Fruit fly (Drosophila melanogaster) whole organism, prepupa: ENCODE measurements around the gene CG17118.

Experiments
- Blimp-1 ChIP-seq: fragments of 200-800 bp; sonication (Bioruptor generic); optimal IDR thresholded peaks from 3 replicates; lab custom pipeline; 2017; ENCODE audit warnings: missing biosample characterization, missing genetic modification characterization, mild to moderate bottlenecking, moderate library complexity, missing genetic modification reagents
- CG10631 ChIP-seq: fragments of 200-800 bp; sonication (Bioruptor generic); optimal IDR thresholded peaks from 2 replicates; lab custom pipeline; 2016; ENCODE audit warnings: missing biosample characterization, missing genetic modification characterization
- CG10669 ChIP-seq: fragments of 200-800 bp; sonication (Bioruptor generic); optimal IDR thresholded peaks from 3 replicates; lab custom pipeline; 2018; ENCODE audit warnings: missing biosample characterization, mild to moderate bottlenecking, missing genetic modification characterization, moderate library complexity
- CG11294 ChIP-seq: fragments of 200-800 bp; sonication (Bioruptor generic); IDR thresholded peaks from 2 replicates; pipeline ENCODE4 v1.3.6; 2022; ENCODE audit warnings: missing biosample characterization, missing genetic modification characterization
- CG11762 ChIP-seq: fragments of 200-800 bp; sonication (Bioruptor generic); optimal IDR thresholded peaks from 3 replicates; lab custom pipeline; 2016; ENCODE audit warnings: missing biosample characterization, missing genetic modification characterization; ENCODE audit not compliant: insufficient read depth
- CG15336 ChIP-seq: fragments of 200-800 bp; sonication (Bioruptor generic); IDR thresholded peaks from 2 replicates; pipeline ENCODE4 v1.3.6; 2022; ENCODE audit warnings: missing biosample characterization, missing genetic modification characterization
- CG1621 ChIP-seq: fragments of 200-800 bp; sonication (Bioruptor generic); optimal IDR thresholded peaks from 3 replicates; lab custom pipeline; 2018; ENCODE audit warnings: missing biosample characterization, mild to moderate bottlenecking, missing genetic modification characterization
- CG16779 ChIP-seq: fragments of 200-800 bp; sonication (Bioruptor generic); optimal IDR thresholded peaks from 3 replicates; lab custom pipeline; 2017; ENCODE audit warnings: missing biosample characterization, mild to moderate bottlenecking, missing genetic modification characterization
- CG31627 ChIP-seq: fragments of 200-800 bp; sonication (Bioruptor generic); optimal IDR thresholded peaks from 3 replicates; lab custom pipeline; 2016; ENCODE audit warnings: missing biosample characterization, missing genetic modification characterization
- CG32006 ChIP-seq: fragments of 200-800 bp; sonication (Bioruptor generic); optimal IDR thresholded peaks from 3 replicates; lab custom pipeline; 2017; ENCODE audit warnings: missing biosample characterization, mild to moderate bottlenecking, missing genetic modification characterization
- CG34406 ChIP-seq: fragments of 200-800 bp; sonication (Bioruptor generic); optimal IDR thresholded peaks from 3 replicates; lab custom pipeline; 2016; ENCODE audit warnings: missing biosample characterization, missing genetic modification characterization
- CG3919 ChIP-seq: fragments of 200-800 bp; sonication (Bioruptor generic); optimal IDR thresholded peaks from 3 replicates; lab custom pipeline; 2016; ENCODE audit warnings: missing biosample characterization, missing genetic modification characterization
- CG4318 ChIP-seq: fragments of 200-800 bp; sonication (Bioruptor generic); optimal IDR thresholded peaks from 3 replicates; lab custom pipeline; 2017; ENCODE audit warnings: missing biosample characterization, mild to moderate bottlenecking, missing genetic modification characterization
- CG6163 ChIP-seq: fragments of 200-800 bp; sonication (Bioruptor generic); IDR thresholded peaks from 3 replicates; pipeline ENCODE4 v1.3.6; 2022; ENCODE audit warnings: missing biosample characterization, missing genetic modification characterization
- CG6276 ChIP-seq: fragments of 200-800 bp; sonication (Bioruptor generic); optimal IDR thresholded peaks from 2 replicates; lab custom pipeline; 2017; ENCODE audit warnings: missing biosample characterization, mild to moderate bottlenecking, missing genetic modification characterization
- CG6854 ChIP-seq: fragments of 200-800 bp; sonication (Bioruptor generic); optimal IDR thresholded peaks from 2 replicates; lab custom pipeline; 2017; ENCODE audit warnings: missing biosample characterization, mild to moderate bottlenecking, missing genetic modification characterization
- CG7368 ChIP-seq: fragments of 200-800 bp; sonication (Bioruptor generic); optimal IDR thresholded peaks from 3 replicates; lab custom pipeline; 2016; ENCODE audit warnings: missing biosample characterization, missing genetic modification characterization
- CG8119 ChIP-seq: fragments of 200-800 bp; sonication (Bioruptor generic); IDR thresholded peaks from 3 replicates; pipeline ENCODE4 v1.3.6; 2022; ENCODE audit warnings: missing biosample characterization, missing genetic modification characterization
- CG8319 ChIP-seq: fragments of 200-800 bp; sonication (Bioruptor generic); optimal IDR thresholded peaks from 3 replicates; lab custom pipeline; 2016; ENCODE audit warnings: missing biosample characterization, missing genetic modification characterization
- CG8632 ChIP-seq: fragments of 200-800 bp; sonication (Bioruptor generic); optimal IDR thresholded peaks from 3 replicates; lab custom pipeline; 2016; ENCODE audit warnings: missing biosample characterization, missing genetic modification characterization
- Eip75B ChIP-seq: fragments of 200-800 bp; sonication (Bioruptor generic); optimal IDR thresholded peaks from 3 replicates; lab custom pipeline; 2016; ENCODE audit warnings: missing biosample characterization, missing genetic modification characterization
- Eip93F ChIP-seq: fragments of 200-800 bp; sonication (Bioruptor generic); optimal IDR thresholded peaks from 2 replicates; lab custom pipeline; 2016; ENCODE audit warnings: missing biosample characterization, mild to moderate bottlenecking, missing genetic modification characterization
- Ets21C ChIP-seq: fragments of 200-800 bp; sonication (Bioruptor generic); optimal IDR thresholded peaks from 3 replicates; lab custom pipeline; 2016; ENCODE audit warnings: missing biosample characterization, missing genetic modification characterization
- Gug ChIP-seq: fragments of 200-800 bp; sonication (Bioruptor generic); IDR thresholded peaks from 2 replicates; pipeline ENCODE4 v1.3.6; 2022; ENCODE audit warnings: missing biosample characterization, missing genetic modification characterization
- Hr38 ChIP-seq: sonication (Bioruptor generic); optimal IDR thresholded peaks from 2 replicates; lab custom pipeline; 2016; ENCODE audit warnings: missing biosample characterization, missing genetic modification characterization
- Hr39 ChIP-seq: fragments of 200-800 bp; sonication (Bioruptor generic); optimal IDR thresholded peaks from 2 replicates; lab custom pipeline; 2016; ENCODE audit warnings: missing biosample characterization, missing genetic modification characterization
- Hr4 ChIP-seq: fragments of 200-800 bp; sonication (Bioruptor generic); optimal IDR thresholded peaks from 3 replicates; lab custom pipeline; 2016; ENCODE audit warnings: missing biosample characterization, missing genetic modification characterization
- OdsH ChIP-seq: fragments of 200-800 bp; sonication (Bioruptor generic); optimal IDR thresholded peaks from 3 replicates; lab custom pipeline; 2016; ENCODE audit warnings: missing biosample characterization, missing genetic modification characterization
- Smox ChIP-seq: fragments of 200-800 bp; sonication (Bioruptor generic); optimal IDR thresholded peaks from 3 replicates; lab custom pipeline; 2016; ENCODE audit warnings: missing biosample characterization, missing genetic modification characterization
- Sox102F ChIP-seq: fragments of 200-800 bp; sonication (Bioruptor generic); optimal IDR thresholded peaks from 2 replicates; lab custom pipeline; 2016; ENCODE audit warnings: missing biosample characterization, mild to moderate bottlenecking, missing genetic modification characterization
- Sox14 ChIP-seq: fragments of 200-800 bp; sonication (Bioruptor generic); optimal IDR thresholded peaks from 3 replicates; lab custom pipeline; 2016; ENCODE audit warnings: missing biosample characterization, missing genetic modification characterization
- Sox15 ChIP-seq: fragments of 200-800 bp; sonication (Bioruptor generic); optimal IDR thresholded peaks from 3 replicates; lab custom pipeline; 2016; ENCODE audit warnings: missing biosample characterization, missing genetic modification characterization
- achi ChIP-seq: fragments of 200-800 bp; sonication (Bioruptor generic); optimal IDR thresholded peaks from 3 replicates; lab custom pipeline; 2016; ENCODE audit warnings: missing biosample characterization, missing genetic modification characterization
- acj6 ChIP-seq: fragments of 200-800 bp; sonication (Bioruptor generic); optimal IDR thresholded peaks from 3 replicates; lab custom pipeline; 2016; ENCODE audit warnings: missing biosample characterization, missing genetic modification characterization
- cyc ChIP-seq: fragments of 200-800 bp; sonication (Bioruptor generic); optimal IDR thresholded peaks from 3 replicates; lab custom pipeline; 2016; ENCODE audit warnings: missing biosample characterization, missing genetic modification characterization
- dac ChIP-seq: fragments of 200-800 bp; sonication (Bioruptor generic); optimal IDR thresholded peaks from 2 replicates; lab custom pipeline; 2017; ENCODE audit warnings: missing biosample characterization, mild to moderate bottlenecking, missing genetic modification characterization
- dsx ChIP-seq: fragments of 200-800 bp; optimal IDR thresholded peaks from 3 replicates; lab custom pipeline; 2019; ENCODE audit warnings: missing biosample characterization, mild to moderate bottlenecking, missing genetic modification characterization, moderate library complexity; ENCODE audit not compliant: poor library complexity, severe bottlenecking
- eg ChIP-seq: fragments of 200-800 bp; sonication (Bioruptor generic); IDR thresholded peaks from 3 replicates; pipeline ENCODE4 v1.3.6; 2022; ENCODE audit warnings: missing biosample characterization, missing genetic modification characterization
- esn ChIP-seq: fragments of 200-800 bp; sonication (Bioruptor generic); optimal IDR thresholded peaks from 2 replicates; lab custom pipeline; 2016; ENCODE audit warnings: missing biosample characterization, mild to moderate bottlenecking, missing genetic modification characterization, moderate library complexity
- fd59A ChIP-seq: fragments of 200-800 bp; sonication (Bioruptor generic); optimal IDR thresholded peaks from 2 replicates; lab custom pipeline; 2017; ENCODE audit warnings: missing biosample characterization, mild to moderate bottlenecking, missing genetic modification characterization, missing genetic modification reagents
- fd85E ChIP-seq: fragments of 200-800 bp; sonication (Bioruptor generic); optimal IDR thresholded peaks from 3 replicates; lab custom pipeline; 2016; ENCODE audit warnings: missing biosample characterization, missing genetic modification characterization
- fkh ChIP-seq: fragments of 200-800 bp; sonication (Bioruptor generic); optimal IDR thresholded peaks from 3 replicates; lab custom pipeline; 2017; ENCODE audit warnings: missing biosample characterization, mild to moderate bottlenecking, missing genetic modification characterization, moderate library complexity
- lz ChIP-seq: fragments of 200-800 bp; sonication (Bioruptor generic); optimal IDR thresholded peaks from 3 replicates; lab custom pipeline; 2016; ENCODE audit warnings: missing biosample characterization, missing genetic modification characterization
- pdm3 ChIP-seq: fragments of 200-800 bp; sonication (Bioruptor generic); optimal IDR thresholded peaks from 3 replicates; lab custom pipeline; 2016; ENCODE audit warnings: missing biosample characterization, missing genetic modification characterization
- salr ChIP-seq, 2 experiments: fragments of 200-800 bp; sonication (Bioruptor generic); optimal IDR thresholded peaks; 3 replicates each; lab custom pipeline; 2016 to 2018; ENCODE audit warnings: missing biosample characterization in 2 of 2, missing genetic modification characterization in 2 of 2, mild to moderate bottlenecking in 1 of 2
- spab ChIP-seq: fragments of 200-800 bp; sonication (Bioruptor generic); optimal IDR thresholded peaks from 2 replicates; lab custom pipeline; 2017; ENCODE audit warnings: missing biosample characterization, mild to moderate bottlenecking, missing genetic modification characterization, missing genetic modification reagents
- svp ChIP-seq: fragments of 200-800 bp; sonication (Bioruptor generic); peaks from one replicate; lab custom pipeline; 2016; ENCODE audit warnings: missing biosample characterization, missing genetic modification characterization
- topi ChIP-seq: fragments of 200-800 bp; sonication (Bioruptor generic); optimal IDR thresholded peaks from 3 replicates; lab custom pipeline; 2016; ENCODE audit warnings: missing biosample characterization, missing genetic modification characterization
- vri ChIP-seq: fragments of 200-800 bp; sonication (Bioruptor generic); optimal IDR thresholded peaks from 3 replicates; lab custom pipeline; 2016; ENCODE audit warnings: missing biosample characterization, mild to moderate bottlenecking, missing genetic modification characterization

The CG17118 gene

DNA sequence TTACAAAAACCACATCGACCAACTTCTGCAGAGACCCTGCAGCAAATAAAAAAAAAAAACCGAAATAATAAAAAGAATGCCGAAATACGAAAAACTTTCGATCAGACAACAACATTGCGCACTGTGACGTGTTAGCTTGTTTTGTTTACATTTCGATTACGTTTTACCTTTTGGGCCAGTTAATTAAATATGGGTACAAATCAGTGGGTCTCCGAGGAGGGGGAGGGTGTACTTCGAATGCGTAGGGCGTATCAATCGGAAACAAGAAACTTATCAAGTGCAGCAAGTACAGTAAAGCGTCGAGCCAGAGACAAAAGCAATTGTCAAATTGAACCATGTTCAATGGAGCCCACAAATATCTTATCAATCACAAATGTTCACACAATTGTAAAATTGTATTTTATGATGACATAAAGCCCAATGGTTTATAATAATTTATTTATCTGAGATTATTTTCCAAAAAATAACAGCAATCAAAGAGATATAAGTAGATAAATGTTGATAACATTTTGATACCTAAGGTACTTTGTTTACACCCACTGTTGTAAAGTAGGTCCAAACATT, 28.5 kb upstream of the CG17118 start, which contains the start of gene Lip1:
Lip1 (minus strand) TSS at position 46 of the 564 bp plus-strand sequence.
- peak; percentile 15 for TF ChIP-seq fkh (GFP tag; lab: Kevin White, UChicago)
- no peak for TF ChIP-seq CG1621 (tag; lab: Kevin White, UChicago)
- TF ChIP-seq svp (GFP tag; lab: Kevin White, UChicago), result peak; percentile 23
- TF ChIP-seq, all 60 proteins: peak for 2

DNA sequence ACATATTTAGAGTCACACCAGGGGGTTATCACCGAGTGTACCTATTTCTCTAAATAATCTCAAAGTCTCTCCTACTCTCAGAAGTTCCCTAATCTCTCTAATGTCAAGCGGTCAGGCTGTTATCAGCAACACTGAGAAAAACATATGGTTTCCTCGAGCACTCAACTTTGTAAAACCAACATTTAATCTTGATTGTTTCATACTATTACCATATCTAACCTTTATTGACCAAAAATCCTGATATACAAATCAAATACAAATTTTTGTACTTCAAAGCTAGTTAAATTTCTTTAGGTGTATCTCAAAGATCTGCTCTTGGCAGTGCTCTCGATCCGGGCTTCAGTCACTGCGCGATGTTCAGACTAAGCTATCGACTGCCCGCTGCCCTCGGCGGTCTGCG, 26.8 kb upstream of the CG17118 start, which contains the start of gene CG6415:
CG6415 (plus strand) TSS at position 341 of the 400 bp plus-strand sequence.
- TF ChIP-seq lz (GFP tag; lab: Kevin White, UChicago) (peak; percentile 27), dsx (no peak), fkh (GFP tag; lab: Kevin White, UChicago) (peak; percentile 51), Sox102F (GFP tag; lab: Kevin White, UChicago) (no peak), Sox15 (GFP tag; lab: Kevin White, UChicago) (no peak), Blimp-1 (GFP tag; lab: Kevin White, UChicago) (no peak), CG32006 (GFP tag; lab: Kevin White, UChicago) (peak; percentile 80), achi (GFP tag; lab: Kevin White, UChicago) (no peak), Eip75B (no peak), CG11762 (GFP tag; lab: Kevin White, UChicago) (no peak), Smox (GFP tag; lab: Kevin White, UChicago) (no peak), CG16779 (tag; lab: Kevin White, UChicago) (no peak), Sox14 (GFP tag; lab: Kevin White, UChicago) (peak; percentile 20), spab (no peak), CG31627 (GFP tag; lab: Kevin White, UChicago) (peak; percentile 32), Eip93F (GFP tag; lab: Kevin White, UChicago) (no peak), esn (GFP tag; lab: Kevin White, UChicago) (no peak), pdm3 (GFP tag; lab: Kevin White, UChicago) (peak; percentile 48), cyc (GFP tag; lab: Kevin White, UChicago) (no peak), CG8319 (GFP tag; lab: Kevin White, UChicago) (no peak), CG1621 (tag; lab: Kevin White, UChicago) (no peak), acj6 (GFP tag; lab: Kevin White, UChicago) (peak; percentile 27), topi (GFP tag; lab: Kevin White, UChicago) (peak; percentile 28), Ets21C (GFP tag; lab: Kevin White, UChicago) (no peak), fd85E (GFP tag; lab: Kevin White, UChicago) (no peak), CG34406 (GFP tag; lab: Kevin White, UChicago) (no peak), Hr4 (GFP tag; lab: Kevin White, UChicago) (peak; percentile 71), Gug (GFP tag; lab: Robert Waterston, UW) (peak; percentile 78), vri (GFP tag; lab: Kevin White, UChicago) (peak; percentile 58), CG6276 (GFP tag; lab: Kevin White, UChicago) (peak; percentile 63), svp (GFP tag; lab: Kevin White, UChicago) (peak; percentile 97), OdsH (GFP tag; lab: Kevin White, UChicago) (peak; percentile 38), CG8632 (GFP tag; lab: Kevin White, UChicago) (no peak), CG7368 (no peak), CG11294 (GFP tag; lab: Robert Waterston, UW) (peak; percentile 64), CG10631 (GFP tag; lab: Kevin White, UChicago) (no peak), Hr39 (GFP tag; lab: Kevin White, UChicago) (peak; percentile 22), eg (peak; percentile 85), dac (GFP tag; lab: Kevin White, UChicago) (peak; percentile 5), CG10669 (no peak), Hr38 (no peak), CG4318 (peak; percentile 48), salr (GFP tag; optimal IDR thresholded peaks at IDR 0.05; lab: Kevin White, UChicago) (no peak), fd59A (GFP tag; lab: Kevin White, UChicago) (no peak), CG8119 (GFP tag; lab: Robert Waterston, UW) (peak; percentile 63; the same call in 2 of the 3 replicates), CG6854 (GFP tag; lab: Kevin White, UChicago) (no peak), CG3919 (GFP tag; lab: Kevin White, UChicago) (peak; percentile 22), CG6163 (GFP tag; lab: Robert Waterston, UW) (peak; percentile 50; the same call in 2 of the 3 replicates), CG15336 (GFP tag; lab: Robert Waterston, UW) (peak; percentile 71)
